Worm (Caenorhabditis elegans): ENCODE results near the gene mlc-5.

- no peak for TF ChIP-seq dao-5 (tag; optimal IDR thresholded peaks at IDR 0.05)
- no peak for TF ChIP-seq him-1 (tag; optimal IDR thresholded peaks at IDR 0.05)
- no peak for TF ChIP-seq W03F9.2 (tag; optimal IDR thresholded peaks at IDR 0.05)
Observed at ce11 chrIII:13642776-13643175, 19.7 kb downstream of the mlc-5 start.

Data from whole organism, L4/young adult.